Fruit fly (Drosophila melanogaster): Measurements from ENCODE around the gene CG42586.

dm6 chr2L:14698980-14699379 is 42.7 kb downstream of the CG42586 start:
- TF ChIP-seq psq (GFP tag; optimal IDR thresholded peaks at IDR 0.05) (no peak), CG4404 (GFP tag; IDR thresholded peaks at IDR 0.05) (no peak), nom (GFP tag; optimal IDR thresholded peaks at IDR 0.05) (no peak), trem (tag; optimal IDR thresholded peaks at IDR 0.05) (no peak), CG8765 (GFP tag; IDR thresholded peaks at IDR 0.05) (no peak), ara (GFP tag; IDR thresholded peaks at IDR 0.05) (no peak), gt (GFP tag; IDR thresholded peaks at IDR 0.05) (no peak), sqz (GFP tag; optimal IDR thresholded peaks at IDR 0.05) (no peak), emc (GFP tag; optimal IDR thresholded peaks at IDR 0.05) (no peak)

Measured in whole organism, embryonic.